Fruit fly (Drosophila melanogaster): ENCODE measurements around the gene Vps33B.

The Vps33B gene

dm6 chr3R:25490778-25491664, 17.7 kb downstream of the Vps33B start, which contains the start of the genes Gnpat and CG5112 (continued):
- TF ChIP-seq NK7.1 (GFP tag; optimal IDR thresholded peaks at IDR 0.05): peak; percentile 9
- TF ChIP-seq CG11723 (GFP tag; optimal IDR thresholded peaks at IDR 0.05): no peak
- TF ChIP-seq vfl (GFP tag; optimal IDR thresholded peaks at IDR 0.05): peak; percentile 14
- no peak for TF ChIP-seq Side (GFP tag; optimal IDR thresholded peaks at IDR 0.05)
- no peak for TF ChIP-seq Max (GFP tag; optimal IDR thresholded peaks at IDR 0.05)
- TF ChIP-seq dmrt11E (tag; optimal IDR thresholded peaks at IDR 0.05): peak; percentile 58
- peak; percentile 88 for TF ChIP-seq CG17186 (GFP tag; optimal IDR thresholded peaks at IDR 0.05)
- peak; percentile 46 for TF ChIP-seq Fer3 (tag; optimal IDR thresholded peaks at IDR 0.05)
- no peak for TF ChIP-seq fd96Cb (tag; optimal IDR thresholded peaks at IDR 0.05)
- TF ChIP-seq pum (GFP tag; optimal IDR thresholded peaks at IDR 0.05): no peak
- peak; percentile 11 for TF ChIP-seq CG12155 (GFP tag; optimal IDR thresholded peaks at IDR 0.05)
- TF ChIP-seq CG14667 (GFP tag; IDR thresholded peaks at IDR 0.05): no peak
- no peak for TF ChIP-seq Tbp (GFP tag; optimal IDR thresholded peaks at IDR 0.05)
- peak; percentile 20 to 34 for TF ChIP-seq bsh (GFP tag; optimal IDR thresholded peaks at IDR 0.05)
- TF ChIP-seq CG5953 (GFP tag; IDR thresholded peaks at IDR 0.05): peak; percentile 64
- peak; percentile 33; the same call in 1 of the 2 replicates for TF ChIP-seq dimm (GFP tag; IDR thresholded peaks at IDR 0.05)
- peak; percentile 50 for TF ChIP-seq bowl (GFP tag; IDR thresholded peaks at IDR 0.05)
- TF ChIP-seq pan (optimal IDR thresholded peaks at IDR 0.05): no peak
- TF ChIP-seq pan (GFP tag; optimal IDR thresholded peaks at IDR 0.05 in 1 of 2, IDR thresholded peaks at IDR 0.05 in 1 of 2): peak in 1 of 2 experiments; percentile 80
- peak; percentile 64; the same call in 2 of the 3 replicates for TF ChIP-seq CG17361 (GFP tag; IDR thresholded peaks at IDR 0.05)
- TF ChIP-seq CG14965 (GFP tag; optimal IDR thresholded peaks at IDR 0.05; ENCODE audit: borderline replicate concordance): no peak
- TF ChIP-seq H15 (GFP tag; IDR thresholded peaks at IDR 0.05): peak; percentile 71; the same call in 2 of the 3 replicates
- no peak for TF ChIP-seq p53 (GFP tag; optimal IDR thresholded peaks at IDR 0.05)
- TF ChIP-seq MBD-R2 (GFP tag; IDR thresholded peaks at IDR 0.05): peak; percentile 80
- no peak for TF ChIP-seq yki (optimal IDR thresholded peaks at IDR 0.05)
- TF ChIP-seq CG11560 (tag; IDR thresholded peaks at IDR 0.05): no peak
- no peak for TF ChIP-seq run (tag; optimal IDR thresholded peaks at IDR 0.05)
- TF ChIP-seq CG10321 (GFP tag; IDR thresholded peaks at IDR 0.05): no peak
- TF ChIP-seq dmrt99B (tag; optimal IDR thresholded peaks at IDR 0.05): peak; percentile 31
- TF ChIP-seq psq (GFP tag; optimal IDR thresholded peaks at IDR 0.05): no peak
- TF ChIP-seq cato (GFP tag; optimal IDR thresholded peaks at IDR 0.05; ENCODE audit: borderline replicate concordance): no peak
- peak; percentile 60 for TF ChIP-seq repo (GFP tag; optimal IDR thresholded peaks at IDR 0.05)
- peak; percentile 25 for TF ChIP-seq tx (GFP tag; optimal IDR thresholded peaks at IDR 0.05)
- no peak for TF ChIP-seq Doc2 (GFP tag; IDR thresholded peaks at IDR 0.05)
- peak; percentile 86 for TF ChIP-seq CG11456 (GFP tag; IDR thresholded peaks at IDR 0.05)
- peak; percentile 41; the same call in 1 of the 2 replicates for TF ChIP-seq al (GFP tag; IDR thresholded peaks at IDR 0.05)
- peak; percentile 44 for TF ChIP-seq E2f2 (GFP tag; IDR thresholded peaks at IDR 0.05)
- TF ChIP-seq CG3065 (GFP tag; optimal IDR thresholded peaks at IDR 0.05): no peak
- no peak for TF ChIP-seq grn (GFP tag; optimal IDR thresholded peaks at IDR 0.05)
- TF ChIP-seq CG12942 (GFP tag; optimal IDR thresholded peaks at IDR 0.05): peak; percentile 56
- TF ChIP-seq CG13424 (tag; optimal IDR thresholded peaks at IDR 0.05): peak; percentile 86
- TF ChIP-seq Mes4 (GFP tag; optimal IDR thresholded peaks at IDR 0.05): no peak
- no peak for TF ChIP-seq CG12236 (GFP tag; optimal IDR thresholded peaks at IDR 0.05)
- peak; percentile 35 for TF ChIP-seq CG4424 (GFP tag; optimal IDR thresholded peaks at IDR 0.05)
- peak; percentile 13 for TF ChIP-seq Dp (GFP tag; optimal IDR thresholded peaks at IDR 0.05)
- TF ChIP-seq cg (GFP tag; optimal IDR thresholded peaks at IDR 0.05): no peak
- TF ChIP-seq pros (GFP tag; optimal IDR thresholded peaks at IDR 0.05): peak; percentile 99
- peak; percentile 0 for TF ChIP-seq CG9437 (GFP tag; optimal IDR thresholded peaks at IDR 0.05)
- TF ChIP-seq CG6272 (GFP tag; IDR thresholded peaks at IDR 0.05): peak; percentile 70
- peak; percentile 62 for TF ChIP-seq Optix (GFP tag; IDR thresholded peaks at IDR 0.05)
